Worm (Caenorhabditis elegans) whole organism, early embryonic: ENCODE measurements around the gene sart-3.

Source experiments
- B0310.2 ChIP-seq: sonication (generic microtip); optimal IDR thresholded peaks from 2 replicates; lab custom pipeline; 2016; ENCODE audit warnings: mild to moderate bottlenecking, missing genetic modification characterization, missing compliant biosample characterization
- F13C5.2 ChIP-seq: sonication (generic microtip); optimal IDR thresholded peaks from 2 replicates; lab custom pipeline; 2017; ENCODE audit warnings: mild to moderate bottlenecking, missing genetic modification characterization, inconsistent platforms, missing compliant biosample characterization
- aly-1 ChIP-seq: sonication (generic microtip); optimal IDR thresholded peaks from 2 replicates; lab custom pipeline; 2016; ENCODE audit warnings: missing genetic modification characterization, missing compliant biosample characterization
- ama-1 ChIP-seq: fragments of 150-350 bp; optimal IDR thresholded peaks from 2 replicates; lab custom pipeline; 2014
- ceh-13 ChIP-seq: fragments of 200-800 bp; sonication (Bioruptor generic); optimal IDR thresholded peaks from 2 replicates; lab custom pipeline; 2018; ENCODE audit warnings: mild to moderate bottlenecking, missing genetic modification characterization, missing compliant biosample characterization
- ceh-36 ChIP-seq: sonication (generic microtip); optimal IDR thresholded peaks from 2 replicates; lab custom pipeline; 2016; ENCODE audit warnings: missing genetic modification characterization, inconsistent platforms, missing compliant biosample characterization
- ets-7 ChIP-seq: sonication (generic microtip); optimal IDR thresholded peaks from 2 replicates; lab custom pipeline; 2016; ENCODE audit warnings: missing genotype, missing genetic modification characterization, missing compliant biosample characterization
- flt-1 ChIP-seq: fragments of 200-800 bp; sonication (Bioruptor generic); IDR thresholded peaks from 2 replicates; pipeline ENCODE4 v1.3.6; 2022; ENCODE audit warnings: missing genetic modification characterization, missing compliant biosample characterization
- hmbx-1 ChIP-seq: sonication (generic microtip); optimal IDR thresholded peaks from 2 replicates; lab custom pipeline; 2016; ENCODE audit warnings: mild to moderate bottlenecking, missing genetic modification characterization, missing compliant biosample characterization
- hmg-4 ChIP-seq: fragments of 200-800 bp; sonication (Bioruptor generic); optimal IDR thresholded peaks from 2 replicates; lab custom pipeline; 2018; ENCODE audit warnings: mild to moderate bottlenecking, missing genetic modification characterization, missing compliant biosample characterization
- hnd-1 ChIP-seq: sonication (generic microtip); optimal IDR thresholded peaks from 2 replicates; lab custom pipeline; 2016; ENCODE audit warnings: missing genetic modification characterization, missing compliant biosample characterization
- pes-1 ChIP-seq: fragments of 200-800 bp; sonication (Bioruptor generic); IDR thresholded peaks from 2 replicates; pipeline ENCODE4 v1.3.6; 2022; ENCODE audit warnings: missing genetic modification reagents, missing genetic modification characterization, missing compliant biosample characterization
- scrt-1 ChIP-seq: fragments of 200-800 bp; sonication (Bioruptor generic); IDR thresholded peaks from 2 replicates; pipeline ENCODE4 v1.3.6; 2022; ENCODE audit warnings: missing genetic modification characterization, missing compliant biosample characterization
- sea-1 ChIP-seq: fragments of 200-800 bp; sonication (Bioruptor generic); conservative IDR thresholded peaks from 2 replicates; pipeline ENCODE4 v1.3.6; 2022; ENCODE audit warnings: missing genetic modification characterization, missing compliant biosample characterization
- tbx-11 ChIP-seq: fragments of 200-800 bp; sonication (Bioruptor generic); IDR thresholded peaks from 2 replicates; pipeline ENCODE4 v1.3.6; 2022; ENCODE audit warnings: missing genetic modification characterization, missing compliant biosample characterization
- tbx-37 ChIP-seq: fragments of 200-800 bp; sonication (Bioruptor generic); conservative IDR thresholded peaks from 2 replicates; pipeline ENCODE4 v1.3.6; 2022; ENCODE audit warnings: missing genetic modification reagents, missing genetic modification characterization, missing compliant biosample characterization
- tra-4 ChIP-seq: sonication (generic microtip); optimal IDR thresholded peaks from 2 replicates; lab custom pipeline; 2017; ENCODE audit warnings: missing genetic modification characterization, missing compliant biosample characterization

sart-3 gene

ce11 chrIV:11288965-11289364, 43.8 kb downstream of the sart-3 start:
- TF ChIP-seq tbx-37 (GFP tag; lab: Robert Waterston, UW) (no peak), flt-1 (no peak), F13C5.2 (tag; lab: Kevin White, UChicago) (no peak), aly-1 (tag; lab: Kevin White, UChicago) (no peak), hnd-1 (tag; lab: Kevin White, UChicago) (no peak), ceh-13 (GFP tag; lab: Kevin White, UChicago) (no peak), pes-1 (GFP tag; lab: Robert Waterston, UW) (no peak), scrt-1 (GFP tag; lab: Robert Waterston, UW) (no peak), tbx-11 (GFP tag; lab: Robert Waterston, UW) (no peak), ets-7 (no peak), tra-4 (tag; lab: Kevin White, UChicago) (no peak)

- TF ChIP-seq pes-1 (GFP tag; lab: Robert Waterston, UW): no peak
- no peak for TF ChIP-seq F13C5.2 (tag; lab: Kevin White, UChicago)
- TF ChIP-seq aly-1 (tag; lab: Kevin White, UChicago): no peak
- no peak for TF ChIP-seq tra-4 (tag; lab: Kevin White, UChicago)
- no peak for TF ChIP-seq hnd-1 (tag; lab: Kevin White, UChicago)
- TF ChIP-seq scrt-1 (GFP tag; lab: Robert Waterston, UW): no peak
- no peak for TF ChIP-seq ets-7
- no peak for TF ChIP-seq ceh-36 (tag; lab: Kevin White, UChicago)
- no peak for TF ChIP-seq ceh-13 (GFP tag; lab: Kevin White, UChicago)
- no peak for TF ChIP-seq flt-1
- TF ChIP-seq hmg-4: no peak
- no peak for TF ChIP-seq tbx-37 (GFP tag; lab: Robert Waterston, UW)
- no peak for TF ChIP-seq ama-1 (lab: Kevin White, UChicago)
- no peak for TF ChIP-seq hmbx-1 (tag; lab: Kevin White, UChicago)
- TF ChIP-seq B0310.2 (tag; lab: Kevin White, UChicago): no peak
- TF ChIP-seq sea-1: no peak
Observed at ce11 chrIV:11287511-11287910, 45.3 kb downstream of the sart-3 start, which contains the start of gene F54D1.6. F54D1.6 (plus strand) TSS chrIV:11287811.

DNA sequence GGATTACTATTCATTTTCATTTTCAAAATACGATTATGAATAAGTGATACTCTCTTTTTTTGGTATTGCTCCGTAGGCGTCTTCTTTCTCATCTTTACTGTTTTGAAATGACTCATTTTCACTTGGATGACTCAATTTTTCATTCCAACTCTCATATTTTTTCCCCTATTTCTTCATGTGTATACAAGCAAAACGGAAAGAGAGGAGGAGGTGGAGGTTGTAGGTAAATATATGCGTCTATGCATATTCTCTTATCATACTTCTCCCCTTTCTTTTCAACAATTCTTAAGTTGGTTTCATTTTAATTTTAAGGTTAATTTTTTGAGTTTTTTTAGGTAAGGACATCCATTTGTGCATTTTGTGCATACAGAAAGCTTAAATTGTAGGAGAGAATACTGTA, 46.7 kb downstream of the sart-3 start:
- TF ChIP-seq pes-1 (GFP tag; lab: Robert Waterston, UW) (no peak), scrt-1 (GFP tag; lab: Robert Waterston, UW) (no peak), ama-1 (lab: Kevin White, UChicago) (no peak), tra-4 (tag; lab: Kevin White, UChicago) (no peak), ets-7 (no peak), ceh-36 (tag; lab: Kevin White, UChicago) (no peak), flt-1 (no peak), aly-1 (tag; lab: Kevin White, UChicago) (no peak), hnd-1 (tag; lab: Kevin White, UChicago) (no peak), F13C5.2 (tag; lab: Kevin White, UChicago) (no peak), ceh-13 (GFP tag; lab: Kevin White, UChicago) (no peak), hmg-4 (no peak), hmbx-1 (tag; lab: Kevin White, UChicago) (no peak), sea-1 (no peak), tbx-37 (GFP tag; lab: Robert Waterston, UW) (no peak)

- TF ChIP-seq ceh-13 (GFP tag; lab: Kevin White, UChicago) (no peak), F13C5.2 (tag; lab: Kevin White, UChicago) (no peak), hnd-1 (tag; lab: Kevin White, UChicago) (no peak), pes-1 (GFP tag; lab: Robert Waterston, UW) (no peak), B0310.2 (tag; lab: Kevin White, UChicago) (no peak), ets-7 (no peak), tbx-11 (GFP tag; lab: Robert Waterston, UW) (no peak), hmbx-1 (tag; lab: Kevin White, UChicago) (no peak), hmg-4 (no peak), tbx-37 (GFP tag; lab: Robert Waterston, UW) (no peak)
Observed at ce11 chrIV:11285239-11285638, 47.5 kb downstream of the sart-3 start.

DNA sequence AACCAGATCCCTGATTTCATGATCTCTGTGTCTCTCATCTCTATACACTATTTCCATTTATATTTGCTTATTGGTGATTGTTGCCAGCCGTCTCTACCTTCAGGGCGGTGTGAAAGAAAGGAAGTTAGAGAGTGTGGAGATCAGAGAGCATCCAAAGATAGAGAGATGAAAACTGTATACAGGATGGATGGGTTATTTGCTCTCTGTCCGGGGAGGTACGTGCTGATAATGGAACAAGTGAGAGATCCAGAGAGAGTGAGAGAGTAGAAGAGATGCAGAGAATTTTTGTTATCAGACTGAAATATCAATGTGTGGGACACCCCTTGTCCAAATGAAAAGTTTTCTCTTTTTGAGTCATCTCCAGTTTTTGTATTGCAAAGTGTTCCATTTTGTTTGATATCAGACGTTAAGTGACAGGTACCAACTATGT, 48.7 kb downstream of the sart-3 start:
- TF ChIP-seq ama-1 (lab: Kevin White, UChicago) (no peak), ceh-13 (GFP tag; lab: Kevin White, UChicago) (no peak), F13C5.2 (tag; lab: Kevin White, UChicago) (no peak), hmbx-1 (tag; lab: Kevin White, UChicago) (no peak), scrt-1 (GFP tag; lab: Robert Waterston, UW) (no peak), pes-1 (GFP tag; lab: Robert Waterston, UW) (no peak), hnd-1 (tag; lab: Kevin White, UChicago) (no peak), ets-7 (no peak), B0310.2 (tag; lab: Kevin White, UChicago) (no peak), flt-1 (no peak), tra-4 (tag; lab: Kevin White, UChicago) (no peak), ceh-36 (tag; lab: Kevin White, UChicago) (no peak), sea-1 (no peak), tbx-37 (GFP tag; lab: Robert Waterston, UW) (no peak), aly-1 (tag; lab: Kevin White, UChicago) (no peak), tbx-11 (GFP tag; lab: Robert Waterston, UW) (no peak)
